Worm (Caenorhabditis elegans) whole organism, L1 larva: ENCODE results near the gene far-6.

Source experiments
- Y116A8C.19 ChIP-seq: sonication (generic microtip); optimal IDR thresholded peaks from 2 replicates; lab custom pipeline; 2016; ENCODE audit warnings: missing compliant biosample characterization, missing genetic modification characterization, borderline replicate concordance
- ceh-8 ChIP-seq: fragments of 200-800 bp; sonication (Bioruptor generic); optimal IDR thresholded peaks from 2 replicates; lab custom pipeline; 2018; ENCODE audit warnings: mild to moderate bottlenecking, missing genetic modification characterization, moderate library complexity, missing compliant biosample characterization
- fos-1 ChIP-seq: fragments of 150-350 bp; optimal IDR thresholded peaks from 2 replicates; lab custom pipeline; 2014; ENCODE audit warnings: missing biosample characterization, missing genetic modification characterization
- irx-1 ChIP-seq: sonication (generic microtip); optimal IDR thresholded peaks from 2 replicates; lab custom pipeline; 2016; ENCODE audit warnings: missing genetic modification characterization, missing compliant biosample characterization
- lin-13 ChIP-seq: fragments of 150-350 bp; optimal IDR thresholded peaks from 2 replicates; lab custom pipeline; 2014; ENCODE audit warnings: missing biosample characterization, missing genetic modification reagents, missing genetic modification characterization
- lsy-2 ChIP-seq, 2 experiments: fragments of 150-350 bp; optimal IDR thresholded peaks; 2 replicates each; lab custom pipeline; 2014; ENCODE audit warnings: missing biosample characterization in 2 of 2, missing genetic modification characterization in 2 of 2
- mdl-1 ChIP-seq, 2 experiments: fragments of 150-350 bp; optimal IDR thresholded peaks; 2 replicates each; lab custom pipeline; 2014 to 2017; ENCODE audit warnings: missing biosample characterization in 2 of 2, missing genetic modification characterization in 2 of 2, inconsistent platforms in 1 of 2
- mep-1 ChIP-seq: fragments of 150-350 bp; optimal IDR thresholded peaks from 2 replicates; lab custom pipeline; 2014; ENCODE audit warnings: missing biosample characterization, missing genetic modification characterization
- nhr-71 ChIP-seq: sonication (generic microtip); optimal IDR thresholded peaks from 2 replicates; lab custom pipeline; 2016; ENCODE audit warnings: mild to moderate bottlenecking, missing genetic modification characterization, moderate library complexity, missing compliant biosample characterization
- nhr-77 ChIP-seq: fragments of 150-350 bp; optimal IDR thresholded peaks from 2 replicates; lab custom pipeline; 2014; ENCODE audit warnings: missing biosample characterization, missing genetic modification characterization
- rnt-1 ChIP-seq: sonication (generic microtip); optimal IDR thresholded peaks from 2 replicates; lab custom pipeline; 2016; ENCODE audit warnings: mild to moderate bottlenecking, missing genetic modification characterization, moderate library complexity, missing compliant biosample characterization
- unc-62 ChIP-seq: fragments of 150-350 bp; optimal IDR thresholded peaks from 2 replicates; lab custom pipeline; 2014; ENCODE audit warnings: missing biosample characterization, missing genetic modification reagents, missing genetic modification characterization

ce11 chrIV:13374918-13375317 lies 46.8 kb downstream of the far-6 start:
- no peak for TF ChIP-seq lsy-2 (tag; optimal IDR thresholded peaks at IDR 0.05; lab: Kevin White, UChicago)
- TF ChIP-seq unc-62, result no peak
- no peak for TF ChIP-seq irx-1 (tag; lab: Kevin White, UChicago)
- TF ChIP-seq nhr-71 (tag; lab: Kevin White, UChicago), result no peak
- TF ChIP-seq ceh-8, result no peak
- no peak for TF ChIP-seq Y116A8C.19 (tag; lab: Kevin White, UChicago)
- no peak for TF ChIP-seq rnt-1
- no peak for TF ChIP-seq mdl-1 (tag; optimal IDR thresholded peaks at IDR 0.05; lab: Kevin White, UChicago)
- TF ChIP-seq mep-1 (tag; lab: Kevin White, UChicago), result no peak
- no peak for TF ChIP-seq lin-13
- TF ChIP-seq fos-1 (tag; lab: Kevin White, UChicago), result no peak
- no peak for TF ChIP-seq nhr-77
